Fruit fly (Drosophila melanogaster) whole organism, embryonic: ENCODE measurements around the gene CG15890.

Source experiments
- CG5245 ChIP-seq: fragments of 200-800 bp; sonication (Bioruptor generic); optimal IDR thresholded peaks from 3 replicates; lab custom pipeline; 2016; ENCODE audit warnings: missing biosample characterization, missing genetic modification characterization
- D19A ChIP-seq: fragments of 200-800 bp; optimal IDR thresholded peaks from 3 replicates; lab custom pipeline; 2019; ENCODE audit warnings: missing biosample characterization, mild to moderate bottlenecking, missing genetic modification characterization, moderate library complexity
- Sry-δ ChIP-seq: fragments of 200-800 bp; sonication (Bioruptor generic); optimal IDR thresholded peaks from 2 replicates; lab custom pipeline; 2016; ENCODE audit warnings: missing biosample characterization, missing genetic modification characterization
- Usf ChIP-seq: fragments of 200-800 bp; sonication (Bioruptor generic); optimal IDR thresholded peaks from 2 replicates; lab custom pipeline; 2017; ENCODE audit warnings: missing genotype, missing biosample characterization, missing genetic modification characterization

DNA sequence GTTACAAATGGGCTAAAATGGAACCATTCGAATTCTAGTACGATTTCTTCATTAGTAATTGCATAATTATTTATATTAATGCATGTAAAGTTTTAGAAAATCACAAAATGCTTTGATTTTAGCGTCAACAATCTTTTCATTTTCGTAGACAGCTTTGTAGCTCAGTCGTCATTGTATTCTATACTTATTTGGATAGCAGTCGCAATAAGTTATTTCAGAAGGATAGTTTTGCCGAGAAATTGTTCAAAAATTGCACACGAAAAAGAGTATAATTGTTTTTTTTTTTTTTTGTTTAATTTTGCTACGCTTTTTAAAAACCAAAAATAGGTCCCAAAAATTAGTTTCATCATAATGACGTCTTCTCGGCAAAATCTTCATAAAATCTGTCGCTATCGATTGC is 9.4 kb upstream of the CG15890 start, which contains the start of gene CG5334:
- TF ChIP-seq Usf (GFP tag; lab: Kevin White, UChicago) (no peak), CG5245 (GFP tag; lab: Kevin White, UChicago) (no peak), Sry-δ (no peak), D19A (tag; lab: Kevin White, UChicago) (no peak)
